Worm (Caenorhabditis elegans) whole organism, mixed stage, embryonic: ENCODE data around the gene col-179.

Experiments
- ces-1 ChIP-seq: fragments of 150-350 bp; optimal IDR thresholded peaks from 2 replicates; lab custom pipeline; 2014; ENCODE audit warnings: missing biosample characterization, missing genetic modification reagents, missing genetic modification characterization
- drap-1 ChIP-seq: fragments of 200-800 bp; sonication (Bioruptor generic); optimal IDR thresholded peaks from 3 replicates; lab custom pipeline; 2018; ENCODE audit warnings: mild to moderate bottlenecking, missing genetic modification characterization, missing compliant biosample characterization
- elt-3 ChIP-seq: fragments of 150-350 bp; optimal IDR thresholded peaks from 2 replicates; lab custom pipeline; 2014; ENCODE audit warnings: missing biosample characterization, missing genetic modification characterization
- ham-2 ChIP-seq: fragments of 200-800 bp; sonication (Bioruptor generic); optimal IDR thresholded peaks from 2 replicates; lab custom pipeline; 2018; ENCODE audit warnings: mild to moderate bottlenecking, missing genetic modification characterization, missing compliant biosample characterization
- lin-32 ChIP-seq: fragments of 200-800 bp; sonication (Bioruptor generic); optimal IDR thresholded peaks from 2 replicates; lab custom pipeline; 2018; ENCODE audit warnings: mild to moderate bottlenecking, missing genetic modification characterization, missing compliant biosample characterization
- mab-5 ChIP-seq: fragments of 150-350 bp; optimal IDR thresholded peaks from 2 replicates; lab custom pipeline; 2014; ENCODE audit warnings: missing biosample characterization, missing genetic modification characterization
- mep-1 ChIP-seq: fragments of 150-350 bp; optimal IDR thresholded peaks from 2 replicates; lab custom pipeline; 2017; ENCODE audit warnings: missing biosample characterization, missing genetic modification reagents, missing genetic modification characterization, inconsistent platforms
- nhr-2 ChIP-seq: fragments of 150-350 bp; optimal IDR thresholded peaks from 2 replicates; lab custom pipeline; 2014; ENCODE audit warnings: missing biosample characterization, missing genetic modification characterization
- nhr-237 ChIP-seq: fragments of 150-350 bp; optimal IDR thresholded peaks from 2 replicates; lab custom pipeline; 2014; ENCODE audit warnings: missing biosample characterization, missing genetic modification characterization
- snpc-4 ChIP-seq: fragments of 150-350 bp; optimal IDR thresholded peaks from 2 replicates; lab custom pipeline; 2014; ENCODE audit warnings: missing biosample characterization, missing genetic modification characterization
- unc-39 ChIP-seq: fragments of 150-350 bp; optimal IDR thresholded peaks from 2 replicates; lab custom pipeline; 2014; ENCODE audit warnings: missing biosample characterization, missing genetic modification characterization
- unc-62 ChIP-seq: fragments of 150-350 bp; optimal IDR thresholded peaks from 2 replicates; lab custom pipeline; 2014; ENCODE audit warnings: missing biosample characterization, missing genetic modification reagents, missing genetic modification characterization
- ztf-11 ChIP-seq: fragments of 150-350 bp; optimal IDR thresholded peaks from 2 replicates; lab custom pipeline; 2014; ENCODE audit warnings: missing biosample characterization, missing genetic modification characterization

DNA sequence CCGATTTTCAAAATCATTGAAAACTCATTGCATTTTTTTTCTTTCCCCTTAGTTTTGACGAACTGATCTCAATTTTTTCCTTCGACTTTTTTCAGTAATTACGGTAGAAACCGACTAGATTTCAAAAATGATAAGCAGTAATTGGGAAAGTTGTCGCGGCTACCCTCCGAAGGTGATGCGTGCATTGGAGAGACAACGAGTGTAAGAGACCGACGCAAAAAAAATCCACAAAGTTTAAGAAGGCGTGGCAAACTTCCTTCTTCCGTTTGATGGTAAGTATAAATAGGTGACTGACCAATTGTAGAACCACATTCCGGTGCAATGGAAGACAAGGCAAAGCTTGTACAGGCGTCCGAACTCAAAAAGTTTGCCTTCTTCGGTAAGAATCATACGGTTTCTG lies 2.1 kb upstream of the col-179 start, which contains the start of gene col-178:
- TF ChIP-seq elt-3 (tag; lab: Kevin White, UChicago) (no peak), snpc-4 (tag; lab: Kevin White, UChicago) (no peak), nhr-237 (tag; lab: Kevin White, UChicago) (no peak), unc-62 (GFP tag; lab: Kevin White, UChicago) (no peak), unc-39 (no peak), lin-32 (GFP tag; lab: Kevin White, UChicago) (no peak), nhr-2 (tag; lab: Kevin White, UChicago) (no peak), ztf-11 (tag; lab: Kevin White, UChicago) (no peak), mep-1 (tag; lab: Kevin White, UChicago) (no peak), ces-1 (no peak), mab-5 (tag; lab: Kevin White, UChicago) (no peak), ham-2 (GFP tag; lab: Kevin White, UChicago) (no peak), drap-1 (GFP tag; lab: Kevin White, UChicago) (no peak)
